Fruit fly (Drosophila melanogaster): ENCODE measurements around the gene CG32104.

Gene CG32104

dm6 chr3L:12410472-12411213 is 11.5 kb upstream of the CG32104 start:
- no peak for TF ChIP-seq pan (optimal IDR thresholded peaks at IDR 0.05)
- no peak for TF ChIP-seq psq (optimal IDR thresholded peaks at IDR 0.05)
- no peak for TF ChIP-seq Dll (optimal IDR thresholded peaks at IDR 0.05)
- no peak for TF ChIP-seq CG8478 (optimal IDR thresholded peaks at IDR 0.05)
- no peak for TF ChIP-seq usp (GFP tag; optimal IDR thresholded peaks at IDR 0.05)
- TF ChIP-seq EcR (GFP tag; optimal IDR thresholded peaks at IDR 0.05): no peak

DNA sequence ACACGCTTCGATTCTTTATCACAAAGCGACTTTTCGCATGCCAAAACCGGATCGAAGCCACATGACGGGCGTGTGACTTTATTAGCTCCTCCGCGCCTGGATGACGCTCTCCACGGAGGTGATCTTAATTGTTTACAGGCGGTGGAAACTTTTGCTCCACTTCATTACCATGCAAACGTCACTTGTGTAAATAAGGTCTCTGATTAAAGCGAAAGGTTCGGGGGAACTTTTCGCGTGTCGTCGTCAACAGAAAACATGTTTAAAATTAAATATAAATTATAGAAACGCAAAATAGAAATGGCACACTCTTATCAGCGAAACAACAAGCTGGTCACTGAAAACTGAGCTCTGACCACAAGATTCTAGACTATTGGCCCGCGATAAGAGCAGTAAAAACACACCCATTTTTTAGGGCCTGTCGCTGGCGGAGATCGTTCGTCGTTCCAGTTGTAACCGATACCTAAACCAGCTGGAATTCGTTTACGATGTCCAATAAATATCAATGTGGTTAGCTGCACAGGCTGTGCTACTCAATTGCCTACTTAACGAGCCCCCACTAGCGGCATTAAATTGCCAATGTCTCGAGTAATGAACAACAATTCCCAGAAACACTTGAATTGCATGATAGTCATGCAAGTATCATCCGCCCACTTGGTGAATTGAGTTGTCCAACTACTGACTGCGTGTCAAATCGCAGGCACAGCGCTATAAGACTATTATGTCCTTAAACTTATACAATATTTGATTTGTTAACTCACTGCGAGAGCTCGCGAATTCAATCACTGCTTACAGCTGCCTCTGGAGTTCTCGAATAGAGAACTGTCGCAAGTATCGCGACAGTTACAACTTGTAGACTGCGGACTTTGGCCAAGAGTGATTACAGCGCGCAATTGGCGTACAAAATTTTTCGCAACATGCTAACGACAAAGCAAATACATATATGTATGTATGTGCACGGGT is 10.5 kb upstream of the CG32104 start:
- no peak for TF ChIP-seq CG8478 (optimal IDR thresholded peaks at IDR 0.05)
- no peak for TF ChIP-seq Dll (optimal IDR thresholded peaks at IDR 0.05)
- no peak for TF ChIP-seq EcR (GFP tag; optimal IDR thresholded peaks at IDR 0.05)
- no peak for TF ChIP-seq psq (optimal IDR thresholded peaks at IDR 0.05)
- TF ChIP-seq usp (GFP tag; optimal IDR thresholded peaks at IDR 0.05): no peak
- TF ChIP-seq pan (optimal IDR thresholded peaks at IDR 0.05): no peak

DNA sequence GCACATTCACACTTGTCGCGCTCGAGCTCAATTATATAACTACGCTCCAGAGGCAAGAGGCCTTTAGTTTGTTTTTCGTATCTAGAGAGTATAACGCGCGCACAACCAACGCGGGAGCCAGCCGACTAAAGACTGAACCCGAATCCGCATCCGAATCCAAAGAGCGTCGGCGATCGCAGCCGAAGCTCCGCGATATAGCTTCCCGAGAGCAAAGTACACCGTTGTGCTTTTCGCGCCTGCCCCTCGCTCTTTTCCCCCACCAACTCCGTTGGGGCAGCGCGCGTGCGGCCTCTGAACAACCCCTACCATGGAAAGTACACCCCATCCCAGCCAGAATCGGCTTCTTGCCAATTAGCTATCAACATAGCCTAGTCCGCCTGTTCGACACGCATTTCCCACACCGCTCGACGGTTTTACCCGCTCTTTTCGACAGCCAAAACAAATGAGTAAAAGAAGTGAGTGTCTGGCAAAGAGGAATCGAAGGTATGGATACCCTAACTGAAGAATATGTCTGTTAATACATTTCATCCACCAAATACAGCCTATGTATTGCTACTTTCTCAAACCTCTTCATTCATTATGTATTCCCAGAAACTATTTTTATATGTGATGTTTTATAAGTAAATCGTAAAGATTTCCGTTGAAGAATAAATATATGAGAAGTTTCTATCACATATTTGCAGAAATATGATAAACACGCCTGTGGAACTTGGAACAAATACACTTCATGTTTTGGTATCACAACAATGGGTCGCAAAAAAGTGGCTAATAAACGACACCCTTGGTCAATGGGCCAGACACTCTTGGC is 9.6 kb upstream of the CG32104 start:
- TF ChIP-seq CG8478 (optimal IDR thresholded peaks at IDR 0.05) (no peak), EcR (GFP tag; optimal IDR thresholded peaks at IDR 0.05) (no peak), Dll (optimal IDR thresholded peaks at IDR 0.05) (peak; percentile 43), psq (optimal IDR thresholded peaks at IDR 0.05) (no peak), usp (GFP tag; optimal IDR thresholded peaks at IDR 0.05) (no peak), pan (optimal IDR thresholded peaks at IDR 0.05) (peak; percentile 80)

DNA sequence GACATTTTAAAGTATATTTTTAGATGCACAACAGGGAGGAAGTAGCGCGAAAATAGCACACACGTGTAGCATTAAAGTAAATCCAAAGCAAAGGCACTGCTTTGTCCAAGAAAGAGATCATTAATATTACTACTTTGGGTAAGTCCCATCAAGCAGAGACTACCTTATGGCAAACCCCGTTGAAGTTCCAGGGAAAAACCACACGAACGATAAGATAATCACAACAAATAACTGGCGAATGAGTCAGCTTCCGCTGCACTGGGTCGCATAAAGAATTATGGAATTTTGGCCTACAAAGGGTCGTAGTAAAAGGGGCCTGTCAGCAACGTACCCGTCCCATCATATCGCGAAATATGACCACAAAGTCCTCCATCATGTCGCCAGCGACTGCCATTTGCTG is 8.7 kb upstream of the CG32104 start:
- TF ChIP-seq psq (optimal IDR thresholded peaks at IDR 0.05): no peak
- no peak for TF ChIP-seq usp (GFP tag; optimal IDR thresholded peaks at IDR 0.05)
- TF ChIP-seq CG8478 (optimal IDR thresholded peaks at IDR 0.05): no peak
- TF ChIP-seq EcR (GFP tag; optimal IDR thresholded peaks at IDR 0.05): no peak
- TF ChIP-seq Dll (optimal IDR thresholded peaks at IDR 0.05): no peak
- TF ChIP-seq pan (optimal IDR thresholded peaks at IDR 0.05): no peak

DNA sequence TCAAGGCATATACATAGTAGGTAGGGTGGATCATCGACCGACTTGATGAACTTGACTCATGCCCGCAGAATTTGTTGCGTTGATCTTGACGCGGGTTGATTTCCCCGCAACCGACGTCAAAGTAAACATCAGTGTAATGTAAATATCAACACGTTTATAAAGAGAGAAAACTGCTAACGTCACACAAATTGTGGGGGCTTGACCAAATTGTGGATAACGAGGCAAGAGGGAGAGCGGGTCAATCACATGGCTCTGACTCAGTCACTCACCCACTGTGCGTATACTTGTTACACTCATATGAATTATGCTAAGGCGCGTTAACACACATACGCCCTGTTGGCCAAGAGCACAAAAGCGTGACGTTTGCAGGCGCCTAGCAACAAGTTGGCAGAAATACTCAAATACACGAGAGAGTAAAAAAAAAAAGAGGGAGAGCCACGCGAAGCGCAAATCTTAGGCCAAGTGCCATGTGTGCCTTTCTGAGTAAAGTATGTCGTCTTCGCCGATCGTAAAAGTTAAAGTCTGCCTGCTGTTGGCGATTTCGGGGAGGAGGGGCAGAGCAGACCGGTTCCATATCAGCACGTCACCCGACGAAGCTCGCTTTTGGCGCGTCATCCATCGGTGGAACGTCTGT is 8.0 kb upstream of the CG32104 start:
- peak in 1 of 2 experiments; percentile 64 for TF ChIP-seq EcR (GFP tag; optimal IDR thresholded peaks at IDR 0.05)
- TF ChIP-seq usp (GFP tag; optimal IDR thresholded peaks at IDR 0.05): no peak

- TF ChIP-seq EcR (GFP tag; optimal IDR thresholded peaks at IDR 0.05): no peak
- TF ChIP-seq pan (optimal IDR thresholded peaks at IDR 0.05): no peak
- TF ChIP-seq CG8478 (optimal IDR thresholded peaks at IDR 0.05): no peak
- TF ChIP-seq psq (optimal IDR thresholded peaks at IDR 0.05): no peak
- TF ChIP-seq Dll (optimal IDR thresholded peaks at IDR 0.05): no peak
- TF ChIP-seq usp (GFP tag; optimal IDR thresholded peaks at IDR 0.05): no peak
These were observed 6.9 kb upstream of the CG32104 start for dm6 chr3L:12405889-12406500.

DNA sequence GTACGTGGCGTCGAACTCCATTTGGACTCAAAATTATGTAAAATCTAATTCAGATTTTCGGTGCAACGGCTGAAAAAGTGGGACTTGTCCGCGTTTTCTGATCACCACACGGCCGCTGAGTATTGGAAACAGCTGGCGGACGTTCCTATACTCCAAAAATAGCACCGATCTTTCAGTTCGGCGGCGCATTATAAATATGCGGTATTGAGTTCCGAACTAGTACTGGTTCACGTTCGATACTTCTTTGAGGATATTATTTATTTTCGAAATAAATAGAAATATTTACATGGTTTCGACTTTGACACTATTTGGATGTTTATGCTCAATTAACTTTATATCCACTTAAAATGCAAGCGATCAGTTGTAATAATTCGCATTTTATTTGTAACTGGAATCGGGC is 2.7 kb upstream of the CG32104 start, which contains the start of gene Smyd4-2:
Gene Smyd4-2, minus strand, starts transcription at position 136 of the 400 bp plus-strand sequence.
- TF ChIP-seq Dll (optimal IDR thresholded peaks at IDR 0.05) (no peak), CG8478 (optimal IDR thresholded peaks at IDR 0.05) (no peak), EcR (GFP tag; optimal IDR thresholded peaks at IDR 0.05) (no peak), psq (optimal IDR thresholded peaks at IDR 0.05) (no peak), pan (optimal IDR thresholded peaks at IDR 0.05) (no peak), usp (GFP tag; optimal IDR thresholded peaks at IDR 0.05) (no peak)

DNA sequence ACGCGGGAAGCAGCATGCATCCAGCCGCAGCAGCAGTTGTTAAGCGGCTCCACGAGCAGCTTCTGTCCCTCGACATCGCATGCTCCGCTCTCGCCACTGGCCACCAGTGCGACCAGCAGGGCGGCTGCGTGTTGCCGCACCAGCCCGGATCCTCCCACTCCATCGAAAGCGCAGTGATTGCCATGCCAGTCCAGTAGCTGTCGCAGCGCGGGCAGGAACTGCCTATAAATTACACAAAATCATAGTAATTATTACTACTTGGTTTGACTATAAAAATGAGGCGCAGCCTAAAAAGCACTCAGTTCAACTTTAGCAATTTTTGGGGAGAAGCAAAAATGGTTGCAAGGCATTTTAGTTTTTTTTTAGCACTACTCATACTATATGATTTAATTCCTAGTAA is 3.3 kb downstream of the CG32104 start, which contains the start of gene Obp69a:
Gene Obp69a, plus strand, starts transcription at position 301 of the 400 bp plus-strand sequence.
- TF ChIP-seq pan (optimal IDR thresholded peaks at IDR 0.05): no peak
- no peak for TF ChIP-seq EcR (GFP tag; optimal IDR thresholded peaks at IDR 0.05)
- no peak for TF ChIP-seq Dll (optimal IDR thresholded peaks at IDR 0.05)
- no peak for TF ChIP-seq psq (optimal IDR thresholded peaks at IDR 0.05)

DNA sequence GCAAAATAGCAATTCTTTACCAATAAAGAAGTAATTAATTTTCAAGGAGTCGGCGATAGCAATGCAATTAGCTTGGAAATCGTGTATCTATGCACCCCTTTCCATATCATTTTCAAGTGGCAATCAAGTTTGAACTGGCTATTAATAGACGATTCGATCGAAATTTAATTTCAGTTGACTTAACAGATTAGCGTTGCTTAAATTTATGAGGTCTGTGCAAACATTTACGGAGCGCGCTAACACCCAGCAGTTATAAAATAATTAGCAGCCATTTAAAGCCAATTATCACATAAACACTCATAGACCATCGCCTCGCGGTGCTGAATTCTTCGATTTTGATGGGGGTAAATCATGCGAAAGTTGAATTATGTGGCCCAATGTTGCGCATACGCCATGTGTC is 6.4 kb downstream of the CG32104 start:
- TF ChIP-seq psq (optimal IDR thresholded peaks at IDR 0.05) (no peak), pan (optimal IDR thresholded peaks at IDR 0.05) (no peak), EcR (GFP tag; optimal IDR thresholded peaks at IDR 0.05) (no peak), Dll (optimal IDR thresholded peaks at IDR 0.05) (no peak), CG8478 (optimal IDR thresholded peaks at IDR 0.05) (no peak), usp (GFP tag; optimal IDR thresholded peaks at IDR 0.05) (no peak)

DNA sequence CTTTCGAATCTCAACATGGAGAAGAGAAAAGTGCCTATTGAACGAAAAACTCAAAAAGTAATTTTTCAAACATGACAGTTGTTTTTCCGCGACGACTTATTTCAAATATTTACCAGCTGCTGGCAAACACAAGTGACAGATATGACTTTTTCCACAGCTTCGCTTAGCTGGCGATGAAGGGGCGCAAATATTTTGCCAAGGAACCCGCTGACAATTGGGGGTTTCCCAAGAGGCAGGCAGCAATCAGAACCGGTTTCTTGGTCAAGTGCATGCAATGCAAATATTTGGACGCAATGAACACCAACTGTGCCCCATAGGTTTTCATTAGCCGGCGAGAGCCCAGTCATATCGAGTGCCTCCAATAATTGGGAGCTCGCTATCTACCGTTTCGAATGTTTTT is 7.1 kb downstream of the CG32104 start:
- TF ChIP-seq CG8478 (optimal IDR thresholded peaks at IDR 0.05): no peak
- no peak for TF ChIP-seq Dll (optimal IDR thresholded peaks at IDR 0.05)
- TF ChIP-seq psq (optimal IDR thresholded peaks at IDR 0.05): no peak
- TF ChIP-seq pan (optimal IDR thresholded peaks at IDR 0.05): no peak
- no peak for TF ChIP-seq EcR (GFP tag; optimal IDR thresholded peaks at IDR 0.05)
- TF ChIP-seq usp (GFP tag; optimal IDR thresholded peaks at IDR 0.05): no peak

All from whole organism.